Fruit fly (Drosophila melanogaster) whole organism, prepupa: ENCODE data around the gene CG5704.

Source experiments
- Blimp-1 ChIP-seq: fragments of 200-800 bp; sonication (Bioruptor generic); optimal IDR thresholded peaks from 3 replicates; lab custom pipeline; 2017; ENCODE audit warnings: missing biosample characterization, missing genetic modification characterization, mild to moderate bottlenecking, moderate library complexity, missing genetic modification reagents
- CG10631 ChIP-seq: fragments of 200-800 bp; sonication (Bioruptor generic); optimal IDR thresholded peaks from 2 replicates; lab custom pipeline; 2016; ENCODE audit warnings: missing biosample characterization, missing genetic modification characterization
- CG10669 ChIP-seq: fragments of 200-800 bp; sonication (Bioruptor generic); optimal IDR thresholded peaks from 3 replicates; lab custom pipeline; 2018; ENCODE audit warnings: missing biosample characterization, mild to moderate bottlenecking, missing genetic modification characterization, moderate library complexity
- CG11294 ChIP-seq: fragments of 200-800 bp; sonication (Bioruptor generic); IDR thresholded peaks from 2 replicates; pipeline ENCODE4 v1.3.6; 2022; ENCODE audit warnings: missing biosample characterization, missing genetic modification characterization
- CG11902 ChIP-seq: fragments of 200-800 bp; sonication (Bioruptor generic); optimal IDR thresholded peaks from 3 replicates; lab custom pipeline; 2016; ENCODE audit warnings: missing biosample characterization, missing genetic modification characterization
- CG15336 ChIP-seq: fragments of 200-800 bp; sonication (Bioruptor generic); IDR thresholded peaks from 2 replicates; pipeline ENCODE4 v1.3.6; 2022; ENCODE audit warnings: missing biosample characterization, missing genetic modification characterization
- CG1621 ChIP-seq: fragments of 200-800 bp; sonication (Bioruptor generic); optimal IDR thresholded peaks from 3 replicates; lab custom pipeline; 2018; ENCODE audit warnings: missing biosample characterization, mild to moderate bottlenecking, missing genetic modification characterization
- CG16779 ChIP-seq: fragments of 200-800 bp; sonication (Bioruptor generic); optimal IDR thresholded peaks from 3 replicates; lab custom pipeline; 2017; ENCODE audit warnings: missing biosample characterization, mild to moderate bottlenecking, missing genetic modification characterization
- CG3032 ChIP-seq: fragments of 200-800 bp; optimal IDR thresholded peaks from 2 replicates; lab custom pipeline; 2019; ENCODE audit warnings: missing biosample characterization, mild to moderate bottlenecking, missing genetic modification characterization, moderate library complexity
- CG31627 ChIP-seq: fragments of 200-800 bp; sonication (Bioruptor generic); optimal IDR thresholded peaks from 3 replicates; lab custom pipeline; 2016; ENCODE audit warnings: missing biosample characterization, missing genetic modification characterization
- CG34406 ChIP-seq: fragments of 200-800 bp; sonication (Bioruptor generic); optimal IDR thresholded peaks from 3 replicates; lab custom pipeline; 2016; ENCODE audit warnings: missing biosample characterization, missing genetic modification characterization
- CG3919 ChIP-seq: fragments of 200-800 bp; sonication (Bioruptor generic); optimal IDR thresholded peaks from 3 replicates; lab custom pipeline; 2016; ENCODE audit warnings: missing biosample characterization, missing genetic modification characterization
- CG4318 ChIP-seq: fragments of 200-800 bp; sonication (Bioruptor generic); optimal IDR thresholded peaks from 3 replicates; lab custom pipeline; 2017; ENCODE audit warnings: missing biosample characterization, mild to moderate bottlenecking, missing genetic modification characterization
- CG6163 ChIP-seq: fragments of 200-800 bp; sonication (Bioruptor generic); IDR thresholded peaks from 3 replicates; pipeline ENCODE4 v1.3.6; 2022; ENCODE audit warnings: missing biosample characterization, missing genetic modification characterization
- CG6276 ChIP-seq: fragments of 200-800 bp; sonication (Bioruptor generic); optimal IDR thresholded peaks from 2 replicates; lab custom pipeline; 2017; ENCODE audit warnings: missing biosample characterization, mild to moderate bottlenecking, missing genetic modification characterization
- CG6792 ChIP-seq: fragments of 200-800 bp; sonication (Bioruptor generic); optimal IDR thresholded peaks from 3 replicates; lab custom pipeline; 2016; ENCODE audit warnings: missing biosample characterization, missing genetic modification characterization
- CG6808 ChIP-seq: fragments of 200-800 bp; sonication (Bioruptor generic); optimal IDR thresholded peaks from 3 replicates; lab custom pipeline; 2017; ENCODE audit warnings: missing biosample characterization, missing genetic modification characterization, mild to moderate bottlenecking, moderate library complexity, missing genetic modification reagents
- CG6854 ChIP-seq: fragments of 200-800 bp; sonication (Bioruptor generic); optimal IDR thresholded peaks from 2 replicates; lab custom pipeline; 2017; ENCODE audit warnings: missing biosample characterization, mild to moderate bottlenecking, missing genetic modification characterization
- CG7368 ChIP-seq: fragments of 200-800 bp; sonication (Bioruptor generic); optimal IDR thresholded peaks from 3 replicates; lab custom pipeline; 2016; ENCODE audit warnings: missing biosample characterization, missing genetic modification characterization
- CG8119 ChIP-seq: fragments of 200-800 bp; sonication (Bioruptor generic); IDR thresholded peaks from 3 replicates; pipeline ENCODE4 v1.3.6; 2022; ENCODE audit warnings: missing biosample characterization, missing genetic modification characterization
- CG8319 ChIP-seq: fragments of 200-800 bp; sonication (Bioruptor generic); optimal IDR thresholded peaks from 3 replicates; lab custom pipeline; 2016; ENCODE audit warnings: missing biosample characterization, missing genetic modification characterization
- CG8632 ChIP-seq: fragments of 200-800 bp; sonication (Bioruptor generic); optimal IDR thresholded peaks from 3 replicates; lab custom pipeline; 2016; ENCODE audit warnings: missing biosample characterization, missing genetic modification characterization
- CG9139 ChIP-seq: fragments of 200-800 bp; sonication (Bioruptor generic); optimal IDR thresholded peaks from 3 replicates; lab custom pipeline; 2017; ENCODE audit warnings: missing biosample characterization, mild to moderate bottlenecking, missing genetic modification characterization
- Eip75B ChIP-seq: fragments of 200-800 bp; sonication (Bioruptor generic); optimal IDR thresholded peaks from 3 replicates; lab custom pipeline; 2016; ENCODE audit warnings: missing biosample characterization, missing genetic modification characterization
- Eip78C ChIP-seq: fragments of 200-800 bp; sonication (Bioruptor generic); peaks from one replicate; lab custom pipeline; 2016; ENCODE audit warnings: missing biosample characterization, missing genetic modification characterization
- Eip93F ChIP-seq: fragments of 200-800 bp; sonication (Bioruptor generic); optimal IDR thresholded peaks from 2 replicates; lab custom pipeline; 2016; ENCODE audit warnings: missing biosample characterization, mild to moderate bottlenecking, missing genetic modification characterization
- Ets21C ChIP-seq: fragments of 200-800 bp; sonication (Bioruptor generic); optimal IDR thresholded peaks from 3 replicates; lab custom pipeline; 2016; ENCODE audit warnings: missing biosample characterization, missing genetic modification characterization
- Ets96B ChIP-seq: fragments of 200-800 bp; optimal IDR thresholded peaks from 2 replicates; lab custom pipeline; 2019; ENCODE audit warnings: missing biosample characterization, mild to moderate bottlenecking, missing genetic modification characterization, moderate library complexity
- Hr38 ChIP-seq: sonication (Bioruptor generic); optimal IDR thresholded peaks from 2 replicates; lab custom pipeline; 2016; ENCODE audit warnings: missing biosample characterization, missing genetic modification characterization
- Hr39 ChIP-seq: fragments of 200-800 bp; sonication (Bioruptor generic); optimal IDR thresholded peaks from 2 replicates; lab custom pipeline; 2016; ENCODE audit warnings: missing biosample characterization, missing genetic modification characterization
- Lpt ChIP-seq: fragments of 200-800 bp; sonication (Bioruptor generic); optimal IDR thresholded peaks from 3 replicates; lab custom pipeline; 2016; ENCODE audit warnings: missing biosample characterization, missing genetic modification characterization
- Met ChIP-seq: fragments of 200-800 bp; sonication (Bioruptor generic); optimal IDR thresholded peaks from 3 replicates; lab custom pipeline; 2016; ENCODE audit warnings: missing biosample characterization, missing genetic modification characterization
- Smox ChIP-seq: fragments of 200-800 bp; sonication (Bioruptor generic); optimal IDR thresholded peaks from 3 replicates; lab custom pipeline; 2016; ENCODE audit warnings: missing biosample characterization, missing genetic modification characterization
- Sox102F ChIP-seq: fragments of 200-800 bp; sonication (Bioruptor generic); optimal IDR thresholded peaks from 2 replicates; lab custom pipeline; 2016; ENCODE audit warnings: missing biosample characterization, mild to moderate bottlenecking, missing genetic modification characterization
- Sox14 ChIP-seq: fragments of 200-800 bp; sonication (Bioruptor generic); optimal IDR thresholded peaks from 3 replicates; lab custom pipeline; 2016; ENCODE audit warnings: missing biosample characterization, missing genetic modification characterization
- Sox15 ChIP-seq: fragments of 200-800 bp; sonication (Bioruptor generic); optimal IDR thresholded peaks from 3 replicates; lab custom pipeline; 2016; ENCODE audit warnings: missing biosample characterization, missing genetic modification characterization
- acj6 ChIP-seq: fragments of 200-800 bp; sonication (Bioruptor generic); optimal IDR thresholded peaks from 3 replicates; lab custom pipeline; 2016; ENCODE audit warnings: missing biosample characterization, missing genetic modification characterization
- cyc ChIP-seq: fragments of 200-800 bp; sonication (Bioruptor generic); optimal IDR thresholded peaks from 3 replicates; lab custom pipeline; 2016; ENCODE audit warnings: missing biosample characterization, missing genetic modification characterization
- dac ChIP-seq: fragments of 200-800 bp; sonication (Bioruptor generic); optimal IDR thresholded peaks from 2 replicates; lab custom pipeline; 2017; ENCODE audit warnings: missing biosample characterization, mild to moderate bottlenecking, missing genetic modification characterization
- dsx ChIP-seq: fragments of 200-800 bp; optimal IDR thresholded peaks from 3 replicates; lab custom pipeline; 2019; ENCODE audit warnings: missing biosample characterization, mild to moderate bottlenecking, missing genetic modification characterization, moderate library complexity; ENCODE audit not compliant: poor library complexity, severe bottlenecking
- eg ChIP-seq: fragments of 200-800 bp; sonication (Bioruptor generic); IDR thresholded peaks from 3 replicates; pipeline ENCODE4 v1.3.6; 2022; ENCODE audit warnings: missing biosample characterization, missing genetic modification characterization
- esn ChIP-seq: fragments of 200-800 bp; sonication (Bioruptor generic); optimal IDR thresholded peaks from 2 replicates; lab custom pipeline; 2016; ENCODE audit warnings: missing biosample characterization, mild to moderate bottlenecking, missing genetic modification characterization, moderate library complexity
- fd59A ChIP-seq: fragments of 200-800 bp; sonication (Bioruptor generic); optimal IDR thresholded peaks from 2 replicates; lab custom pipeline; 2017; ENCODE audit warnings: missing biosample characterization, mild to moderate bottlenecking, missing genetic modification characterization, missing genetic modification reagents
- fd85E ChIP-seq: fragments of 200-800 bp; sonication (Bioruptor generic); optimal IDR thresholded peaks from 3 replicates; lab custom pipeline; 2016; ENCODE audit warnings: missing biosample characterization, missing genetic modification characterization
- fkh ChIP-seq: fragments of 200-800 bp; sonication (Bioruptor generic); optimal IDR thresholded peaks from 3 replicates; lab custom pipeline; 2017; ENCODE audit warnings: missing biosample characterization, mild to moderate bottlenecking, missing genetic modification characterization, moderate library complexity
- lz ChIP-seq: fragments of 200-800 bp; sonication (Bioruptor generic); optimal IDR thresholded peaks from 3 replicates; lab custom pipeline; 2016; ENCODE audit warnings: missing biosample characterization, missing genetic modification characterization
- net ChIP-seq: fragments of 200-800 bp; sonication (Bioruptor generic); optimal IDR thresholded peaks from 3 replicates; lab custom pipeline; 2016; ENCODE audit warnings: missing biosample characterization, missing genetic modification characterization
- pdm3 ChIP-seq: fragments of 200-800 bp; sonication (Bioruptor generic); optimal IDR thresholded peaks from 3 replicates; lab custom pipeline; 2016; ENCODE audit warnings: missing biosample characterization, missing genetic modification characterization
- salr ChIP-seq, 2 experiments: fragments of 200-800 bp; sonication (Bioruptor generic); optimal IDR thresholded peaks; 3 replicates each; lab custom pipeline; 2016 to 2018; ENCODE audit warnings: missing biosample characterization in 2 of 2, missing genetic modification characterization in 2 of 2, mild to moderate bottlenecking in 1 of 2
- ss ChIP-seq, 2 experiments: fragments of 200-800 bp; sonication (Bioruptor generic); optimal IDR thresholded peaks; 2 replicates in 1 of 2; 3 replicates in 1 of 2; lab custom pipeline; 2017 to 2018; ENCODE audit warnings: mild to moderate bottlenecking in 2 of 2, missing biosample characterization in 2 of 2, missing genetic modification characterization in 2 of 2, moderate library complexity in 1 of 2
- topi ChIP-seq: fragments of 200-800 bp; sonication (Bioruptor generic); optimal IDR thresholded peaks from 3 replicates; lab custom pipeline; 2016; ENCODE audit warnings: missing biosample characterization, missing genetic modification characterization
- vri ChIP-seq: fragments of 200-800 bp; sonication (Bioruptor generic); optimal IDR thresholded peaks from 3 replicates; lab custom pipeline; 2016; ENCODE audit warnings: missing biosample characterization, mild to moderate bottlenecking, missing genetic modification characterization

The CG5704 gene

dm6 chr3L:2162019-2162418, 8.8 kb downstream of the CG5704 start:
- TF ChIP-seq Hr39 (GFP tag; lab: Kevin White, UChicago) (peak; percentile 81), Sox14 (GFP tag; lab: Kevin White, UChicago) (peak; percentile 81), fd59A (GFP tag; lab: Kevin White, UChicago) (peak; percentile 48), Ets96B (tag; lab: Kevin White, UChicago) (peak; percentile 77), Lpt (GFP tag; lab: Kevin White, UChicago) (peak; percentile 91), CG15336 (GFP tag; lab: Robert Waterston, UW) (peak; percentile 97), Blimp-1 (peak; percentile 63), Sox15 (GFP tag; lab: Kevin White, UChicago) (peak; percentile 51), Eip75B (GFP tag; lab: Kevin White, UChicago) (peak; percentile 71), dac (peak; percentile 78), CG6854 (peak; percentile 62), Eip78C (GFP tag; lab: Kevin White, UChicago) (peak; percentile 94), salr (GFP tag; optimal IDR thresholded peaks at IDR 0.05; lab: Kevin White, UChicago) (peak; percentile 1 to 81), vri (GFP tag; lab: Kevin White, UChicago) (peak; percentile 54), CG34406 (GFP tag; lab: Kevin White, UChicago) (peak; percentile 54), CG16779 (peak; percentile 63), Sox102F (GFP tag; lab: Kevin White, UChicago) (peak; percentile 73), Met (GFP tag; lab: Kevin White, UChicago) (peak; percentile 79), CG1621 (tag; lab: Kevin White, UChicago) (peak; percentile 22), pdm3 (GFP tag; lab: Kevin White, UChicago) (peak; percentile 86), topi (GFP tag; lab: Kevin White, UChicago) (peak; percentile 87), Ets21C (GFP tag; lab: Kevin White, UChicago) (peak; percentile 69), CG10669 (GFP tag; lab: Kevin White, UChicago) (peak; percentile 78), fkh (GFP tag; lab: Kevin White, UChicago) (no peak), CG6276 (GFP tag; lab: Kevin White, UChicago) (peak; percentile 94), Hr38 (GFP tag; lab: Kevin White, UChicago) (peak; percentile 34), CG7368 (GFP tag; lab: Kevin White, UChicago) (peak; percentile 86), eg (GFP tag; lab: Robert Waterston, UW) (peak; percentile 97), esn (GFP tag; lab: Kevin White, UChicago) (peak; percentile 80), ss (GFP tag; optimal IDR thresholded peaks at IDR 0.05; lab: Kevin White, UChicago) (peak; percentile 49 to 61), CG3032 (tag; lab: Kevin White, UChicago) (peak; percentile 78), fd85E (GFP tag; lab: Kevin White, UChicago) (peak; percentile 69), CG11902 (GFP tag; lab: Kevin White, UChicago) (peak; percentile 79), cyc (GFP tag; lab: Kevin White, UChicago) (peak; percentile 92), CG3919 (GFP tag; lab: Kevin White, UChicago) (peak; percentile 95), CG10631 (GFP tag; lab: Kevin White, UChicago) (peak; percentile 78), CG9139 (GFP tag; lab: Kevin White, UChicago) (peak; percentile 44), net (GFP tag; lab: Kevin White, UChicago) (peak; percentile 73), CG8632 (GFP tag; lab: Kevin White, UChicago) (peak; percentile 39), CG6792 (peak; percentile 60), CG8119 (GFP tag; lab: Robert Waterston, UW) (peak; percentile 96), Smox (GFP tag; lab: Kevin White, UChicago) (peak; percentile 74), lz (peak; percentile 77), CG8319 (GFP tag; lab: Kevin White, UChicago) (peak; percentile 54), Eip93F (GFP tag; lab: Kevin White, UChicago) (peak; percentile 18), CG6163 (GFP tag; lab: Robert Waterston, UW) (peak; percentile 97), dsx (GFP tag; lab: Kevin White, UChicago) (peak; percentile 47), acj6 (GFP tag; lab: Kevin White, UChicago) (peak; percentile 82), CG4318 (peak; percentile 81), CG11294 (GFP tag; lab: Robert Waterston, UW) (peak; percentile 89), CG6808 (peak; percentile 72), CG31627 (peak; percentile 76)
